Worm (Caenorhabditis elegans) whole organism, L4 larva: ENCODE data around the gene ptr-13.

Experiments used
- F26F4.8 ChIP-seq: fragments of 200-800 bp; sonication (Bioruptor generic); conservative IDR thresholded peaks from 2 replicates; pipeline ENCODE4 v1.3.6; 2022; ENCODE audit warnings: missing genetic modification characterization, missing compliant biosample characterization
- F49E8.2 ChIP-seq: sonication (generic microtip); optimal IDR thresholded peaks from 2 replicates; lab custom pipeline; 2016; ENCODE audit warnings: missing compliant biosample characterization, mild to moderate bottlenecking, missing genetic modification characterization, borderline replicate concordance
- Y48G9A.11 ChIP-seq: fragments of 200-800 bp; sonication (Bioruptor generic); IDR thresholded peaks from 2 replicates; pipeline ENCODE4 v1.3.6; 2022; ENCODE audit warnings: missing genetic modification reagents, missing genetic modification characterization, missing compliant biosample characterization
- aha-1 ChIP-seq: fragments of 150-350 bp; peaks from one replicate; lab custom pipeline; 2014; ENCODE audit warnings: missing biosample characterization, missing genetic modification characterization
- ceh-44 ChIP-seq: fragments of 200-800 bp; sonication (Bioruptor generic); IDR thresholded peaks from 2 replicates; pipeline ENCODE4 v1.3.6; 2022; ENCODE audit warnings: missing genetic modification reagents, missing genetic modification characterization, missing compliant biosample characterization
- daf-12 ChIP-seq: fragments of 150-350 bp; optimal IDR thresholded peaks from 2 replicates; lab custom pipeline; 2014; ENCODE audit warnings: missing biosample characterization, missing genetic modification reagents, missing genetic modification characterization
- daf-16 ChIP-seq, 3 experiments: sonication (generic microtip); optimal IDR thresholded peaks; 2 replicates each; lab custom pipeline; 2016 to 2017; ENCODE audit warnings: missing genetic modification characterization in 3 of 3, missing genetic modification reagents in 3 of 3, mild to moderate bottlenecking in 2 of 3, missing compliant biosample characterization in 2 of 3, missing biosample characterization in 1 of 3, moderate library complexity in 1 of 3
- daf-8 ChIP-seq: fragments of 200-800 bp; sonication (Bioruptor generic); IDR thresholded peaks from 2 replicates; pipeline ENCODE4 v1.3.6; 2022; ENCODE audit warnings: missing genetic modification characterization, missing compliant biosample characterization
- dpl-1 ChIP-seq: fragments of 150-350 bp; optimal IDR thresholded peaks from 2 replicates; lab custom pipeline; 2014; ENCODE audit warnings: missing biosample characterization, missing genetic modification reagents, missing genetic modification characterization
- fos-1 ChIP-seq: fragments of 150-350 bp; optimal IDR thresholded peaks from 2 replicates; lab custom pipeline; 2014; ENCODE audit warnings: missing biosample characterization, missing genetic modification characterization
- hlh-11 ChIP-seq: fragments of 200-800 bp; sonication (Bioruptor generic); optimal IDR thresholded peaks from 2 replicates; lab custom pipeline; 2018; ENCODE audit warnings: mild to moderate bottlenecking, missing genetic modification characterization, missing compliant biosample characterization
- hlh-30 ChIP-seq: sonication (generic microtip); optimal IDR thresholded peaks from 2 replicates; lab custom pipeline; 2017; ENCODE audit warnings: antibody characterized with exemption, mild to moderate bottlenecking, missing genetic modification characterization, missing compliant biosample characterization; ENCODE audit not compliant: insufficient read depth
- jun-1 ChIP-seq: fragments of 150-350 bp; optimal IDR thresholded peaks from 2 replicates; lab custom pipeline; 2014; ENCODE audit warnings: missing biosample characterization, missing genetic modification reagents, missing genetic modification characterization
- lir-3 ChIP-seq: sonication (generic microtip); optimal IDR thresholded peaks from 2 replicates; lab custom pipeline; 2016; ENCODE audit warnings: mild to moderate bottlenecking, missing genetic modification characterization, missing compliant biosample characterization
- mdl-1 ChIP-seq, 2 experiments: fragments of 150-350 bp in 1 of 2; sonication (generic microtip) in 1 of 2; optimal IDR thresholded peaks; 2 replicates each; lab custom pipeline; 2014 to 2017; ENCODE audit warnings: missing biosample characterization in 2 of 2, missing genetic modification characterization in 2 of 2
- mep-1 ChIP-seq: fragments of 150-350 bp; sonication (generic microtip); optimal IDR thresholded peaks from 3 replicates; lab custom pipeline; 2014; ENCODE audit warnings: missing biosample characterization, missing genetic modification characterization
- mes-2 ChIP-seq: sonication (generic microtip); optimal IDR thresholded peaks from 2 replicates; lab custom pipeline; 2016; ENCODE audit warnings: missing genotype, mild to moderate bottlenecking, missing genetic modification characterization, missing compliant biosample characterization; ENCODE audit not compliant: poor library complexity, severe bottlenecking
- nhr-102 ChIP-seq: sonication (generic microtip); optimal IDR thresholded peaks from 2 replicates; lab custom pipeline; 2016; ENCODE audit warnings: mild to moderate bottlenecking, missing genetic modification characterization, moderate library complexity, missing compliant biosample characterization
- nhr-237 ChIP-seq: sonication (generic microtip); optimal IDR thresholded peaks from 2 replicates; lab custom pipeline; 2017; ENCODE audit warnings: missing biosample characterization, missing genetic modification characterization
- nhr-41 ChIP-seq: fragments of 200-800 bp; sonication (Bioruptor generic); IDR thresholded peaks from 2 replicates; pipeline ENCODE4 v1.3.6; 2022; ENCODE audit warnings: missing genetic modification reagents, missing genetic modification characterization, missing compliant biosample characterization
- nhr-48 ChIP-seq: sonication (generic microtip); optimal IDR thresholded peaks from 2 replicates; lab custom pipeline; 2016; ENCODE audit warnings: mild to moderate bottlenecking, missing genetic modification characterization, missing compliant biosample characterization
- rbr-2 ChIP-seq: sonication (generic microtip); optimal IDR thresholded peaks from 2 replicates; lab custom pipeline; 2016; ENCODE audit warnings: missing genotype, missing genetic modification characterization, missing compliant biosample characterization
- sdz-12 ChIP-seq: fragments of 200-800 bp; sonication (Bioruptor generic); optimal IDR thresholded peaks from 2 replicates; lab custom pipeline; 2018; ENCODE audit warnings: mild to moderate bottlenecking, missing genetic modification characterization, missing compliant biosample characterization
- set-16 ChIP-seq: fragments of 200-800 bp; sonication (Bioruptor generic); IDR thresholded peaks from 2 replicates; pipeline ENCODE4 v1.3.6; 2022; ENCODE audit warnings: missing genetic modification reagents, missing genetic modification characterization, missing compliant biosample characterization
- skn-1 ChIP-seq: fragments of 150-350 bp; optimal IDR thresholded peaks from 2 replicates; lab custom pipeline; 2014; ENCODE audit warnings: missing biosample characterization, missing genetic modification characterization
- unc-130 ChIP-seq: sonication (generic microtip); optimal IDR thresholded peaks from 2 replicates; lab custom pipeline; 2016; ENCODE audit warnings: missing genetic modification reagents, missing genetic modification characterization, missing compliant biosample characterization
- unc-39 ChIP-seq: sonication (generic microtip); optimal IDR thresholded peaks from 2 replicates; lab custom pipeline; 2017; ENCODE audit warnings: missing biosample characterization, missing genetic modification characterization
- unc-62 ChIP-seq, 3 experiments: fragments of 150-350 bp in 1 of 3; sonication (generic microtip); optimal IDR thresholded peaks in 2 of 3; peaks in 1 of 3; 1 replicate in 1 of 3; 2 replicates in 2 of 3; lab custom pipeline; 2014 to 2017; ENCODE audit warnings: missing biosample characterization in 3 of 3, missing genetic modification characterization in 3 of 3, missing genetic modification reagents in 3 of 3, missing genotype in 1 of 3
- vab-7 ChIP-seq: fragments of 200-800 bp; sonication (Bioruptor generic); IDR thresholded peaks from 2 replicates; pipeline ENCODE4 v1.3.6; 2022; ENCODE audit warnings: missing genetic modification reagents, missing genetic modification characterization, missing compliant biosample characterization
- zag-1 ChIP-seq: fragments of 150-350 bp; optimal IDR thresholded peaks from 2 replicates; lab custom pipeline; 2014; ENCODE audit warnings: missing biosample characterization, missing genetic modification characterization
- zfp-3 ChIP-seq: fragments of 200-800 bp; sonication (Bioruptor generic); conservative IDR thresholded peaks from 2 replicates; pipeline ENCODE4 v1.3.6; 2022; ENCODE audit warnings: missing genetic modification reagents, missing genetic modification characterization, missing compliant biosample characterization
- zip-11 ChIP-seq: fragments of 200-800 bp; sonication (Bioruptor generic); IDR thresholded peaks from 2 replicates; pipeline ENCODE4 v1.3.6; 2022; ENCODE audit warnings: missing genetic modification characterization, missing compliant biosample characterization
- ztf-11 ChIP-seq: fragments of 150-350 bp; optimal IDR thresholded peaks from 2 replicates; lab custom pipeline; 2014; ENCODE audit warnings: missing biosample characterization, missing genetic modification characterization

The ptr-13 gene

ce11 chrII:11142571-11142970, 19.7 kb downstream of the ptr-13 start, which contains the start of gene arrd-6:
arrd-6 (plus strand) TSS chrII:11142739.
- TF ChIP-seq zag-1 (tag; lab: Kevin White, UChicago) (no peak), unc-62 (GFP tag; optimal IDR thresholded peaks at IDR 0.05 in 1 of 2; lab: Kevin White, UChicago) (peak in 1 of 2 experiments; percentile 98), unc-62 (tag; optimal IDR thresholded peaks at IDR 0.05; lab: Kevin White, UChicago) (no peak), mes-2 (tag; lab: Kevin White, UChicago) (no peak), rbr-2 (tag; lab: Kevin White, UChicago) (no peak), mdl-1 (tag; optimal IDR thresholded peaks at IDR 0.05; lab: Kevin White, UChicago) (peak in 1 of 2 experiments; percentile 11), hlh-30 (tag; lab: Kevin White, UChicago) (peak; percentile 2), ceh-44 (GFP tag; lab: Robert Waterston, UW) (no peak), aha-1 (tag; lab: Kevin White, UChicago) (peak; percentile 56), vab-7 (0 out of 2 replicates have a peak, but pooled peaks have one; percentile 34)

ce11 chrII:11140140-11140539, 22.1 kb downstream of the ptr-13 start, which contains the start of gene F40F8.4:
F40F8.4 (minus strand) TSS chrII:11140240.
- no peak for TF ChIP-seq dpl-1
- no peak for TF ChIP-seq daf-8
- TF ChIP-seq mep-1 (tag; lab: Kevin White, UChicago) = no peak
- TF ChIP-seq F26F4.8 (GFP tag; lab: Robert Waterston, UW) = no peak
- TF ChIP-seq mes-2 (tag; lab: Kevin White, UChicago) = no peak
- TF ChIP-seq Y48G9A.11 = no peak
- no peak for TF ChIP-seq hlh-30 (tag; lab: Kevin White, UChicago)
- no peak for TF ChIP-seq nhr-102
- no peak for TF ChIP-seq nhr-48 (tag; lab: Kevin White, UChicago)
- no peak for TF ChIP-seq lir-3 (tag; lab: Kevin White, UChicago)
- TF ChIP-seq, all 104 proteins: peak for 0

DNA sequence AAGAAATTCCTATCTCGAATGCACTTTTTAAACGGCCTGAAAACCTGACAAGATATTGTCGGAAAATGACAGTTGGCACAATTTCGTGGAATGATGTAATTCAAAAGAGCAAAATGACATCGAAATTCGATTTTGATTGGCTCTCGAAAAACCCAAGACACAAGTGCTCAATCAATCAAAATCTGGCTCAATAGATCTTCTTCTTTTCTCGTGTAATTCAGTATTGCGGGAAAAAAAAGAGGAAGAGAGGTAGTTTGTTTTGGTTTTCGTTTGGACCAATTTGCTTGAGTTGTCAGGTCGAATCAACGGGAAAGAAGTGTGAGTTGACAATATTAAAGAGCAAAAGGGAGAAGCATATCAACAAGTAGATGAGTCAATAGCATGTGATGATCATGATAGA, 26.5 kb downstream of the ptr-13 start:
- TF ChIP-seq nhr-237 (no peak), hlh-11 (tag; lab: Kevin White, UChicago) (peak; percentile 22), unc-62 (GFP tag; optimal IDR thresholded peaks at IDR 0.05 in 1 of 2; lab: Kevin White, UChicago) (peak in 1 of 2 experiments; percentile 95), unc-62 (tag; optimal IDR thresholded peaks at IDR 0.05; lab: Kevin White, UChicago) (no peak), daf-16 (GFP tag; optimal IDR thresholded peaks at IDR 0.05; lab: Kevin White, UChicago) (peak in 1 of 2 experiments; percentile 67), daf-16 (tag; optimal IDR thresholded peaks at IDR 0.05; lab: Kevin White, UChicago) (peak; percentile 82), zfp-3 (GFP tag; lab: Robert Waterston, UW) (no peak), mes-2 (tag; lab: Kevin White, UChicago) (no peak), fos-1 (tag; lab: Kevin White, UChicago) (no peak), unc-39 (tag; lab: Kevin White, UChicago) (no peak), vab-7 (no peak), nhr-41 (GFP tag; lab: Robert Waterston, UW) (no peak), jun-1 (no peak), hlh-30 (tag; lab: Kevin White, UChicago) (peak; percentile 32)

- TF ChIP-seq skn-1 (tag; lab: Kevin White, UChicago) (no peak), sdz-12 (GFP tag; lab: Kevin White, UChicago) (no peak), F49E8.2 (tag; lab: Kevin White, UChicago) (no peak), unc-130 (GFP tag; lab: Kevin White, UChicago) (no peak), zip-11 (no peak), daf-12 (tag; lab: Kevin White, UChicago) (no peak), unc-62 (GFP tag; optimal IDR thresholded peaks at IDR 0.05 in 1 of 2; lab: Kevin White, UChicago) (no peak), unc-62 (tag; optimal IDR thresholded peaks at IDR 0.05; lab: Kevin White, UChicago) (no peak), ztf-11 (tag; lab: Kevin White, UChicago) (no peak), set-16 (GFP tag; lab: Robert Waterston, UW) (no peak)
These were observed 27.5 kb downstream of the ptr-13 start, which contains the start of gene F40F8.5 for ce11 chrII:11134828-11135227. F40F8.5 (minus strand) TSS chrII:11134928.
